Worm (Caenorhabditis elegans) whole organism, late embryonic: ENCODE results near the gene Y54F10BM.22.
"Not testable (repeated sequence)": the region's sequence is repeated elsewhere in the genome, so short reads cannot be mapped to it uniquely, and the experiment has no call there.

ENCODE experiments used
- T23F11.4 ChIP-seq: fragments of 200-800 bp; sonication (Bioruptor generic); optimal IDR thresholded peaks from 2 replicates; lab custom pipeline; 2018; ENCODE audit warnings: mild to moderate bottlenecking, missing genetic modification characterization, missing compliant biosample characterization
- ahr-1 ChIP-seq: sonication (generic microtip); optimal IDR thresholded peaks from 2 replicates; lab custom pipeline; 2016; ENCODE audit warnings: missing genetic modification characterization, missing compliant biosample characterization
- ceh-18 ChIP-seq: sonication (generic microtip); optimal IDR thresholded peaks from 2 replicates; lab custom pipeline; 2016; ENCODE audit warnings: missing genetic modification characterization, missing compliant biosample characterization
- ceh-22 ChIP-seq: sonication (generic microtip); optimal IDR thresholded peaks from 2 replicates; lab custom pipeline; 2017; ENCODE audit warnings: missing biosample characterization, missing genetic modification characterization
- ceh-24 ChIP-seq: sonication (generic microtip); optimal IDR thresholded peaks from 2 replicates; lab custom pipeline; 2016; ENCODE audit warnings: mild to moderate bottlenecking, missing genetic modification characterization, missing compliant biosample characterization
- ceh-30 ChIP-seq: fragments of 150-350 bp; optimal IDR thresholded peaks from 2 replicates; lab custom pipeline; 2014; ENCODE audit warnings: missing biosample characterization, missing genetic modification characterization
- ceh-34 ChIP-seq: sonication (generic microtip); optimal IDR thresholded peaks from 2 replicates; lab custom pipeline; 2016; ENCODE audit warnings: mild to moderate bottlenecking, missing genetic modification characterization, missing compliant biosample characterization
- ceh-6 ChIP-seq: fragments of 200-800 bp; sonication (Bioruptor generic); optimal IDR thresholded peaks from 2 replicates; lab custom pipeline; 2018; ENCODE audit warnings: mild to moderate bottlenecking, missing genetic modification characterization, missing compliant biosample characterization
- dmd-4 ChIP-seq: sonication (generic microtip); optimal IDR thresholded peaks from 2 replicates; lab custom pipeline; 2016; ENCODE audit warnings: borderline replicate concordance, missing genetic modification characterization, missing compliant biosample characterization
- elt-2 ChIP-seq: sonication (generic microtip); optimal IDR thresholded peaks from 2 replicates; lab custom pipeline; 2016; ENCODE audit warnings: missing genetic modification reagents, missing genetic modification characterization, missing compliant biosample characterization
- elt-4 ChIP-seq: sonication (generic microtip); optimal IDR thresholded peaks from 2 replicates; lab custom pipeline; 2016; ENCODE audit warnings: missing genetic modification characterization, missing compliant biosample characterization
- ets-4 ChIP-seq: sonication (generic microtip); optimal IDR thresholded peaks from 2 replicates; lab custom pipeline; 2016; ENCODE audit warnings: missing genetic modification characterization, missing compliant biosample characterization
- eyg-1 ChIP-seq: sonication (generic microtip); optimal IDR thresholded peaks from 2 replicates; lab custom pipeline; 2016; ENCODE audit warnings: missing genotype, missing genetic modification characterization, missing compliant biosample characterization
- fax-1 ChIP-seq: sonication (generic microtip); optimal IDR thresholded peaks from 2 replicates; lab custom pipeline; 2016; ENCODE audit warnings: missing genotype, missing genetic modification characterization, missing compliant biosample characterization
- gmeb-2 ChIP-seq: sonication (generic microtip); optimal IDR thresholded peaks from 2 replicates; lab custom pipeline; 2016; ENCODE audit warnings: missing genetic modification characterization, inconsistent platforms, missing compliant biosample characterization
- hlh-13 ChIP-seq: fragments of 200-800 bp; sonication (Bioruptor generic); optimal IDR thresholded peaks from 2 replicates; lab custom pipeline; 2018; ENCODE audit warnings: mild to moderate bottlenecking, missing genetic modification characterization, missing compliant biosample characterization
- hlh-15 ChIP-seq: sonication (generic microtip); optimal IDR thresholded peaks from 2 replicates; lab custom pipeline; 2016; ENCODE audit warnings: missing genetic modification characterization, missing compliant biosample characterization
- lim-6 ChIP-seq: sonication (generic microtip); optimal IDR thresholded peaks from 2 replicates; lab custom pipeline; 2016; ENCODE audit warnings: missing genetic modification characterization, missing compliant biosample characterization
- lin-11 ChIP-seq: fragments of 200-800 bp; sonication (Bioruptor generic); optimal IDR thresholded peaks from 2 replicates; lab custom pipeline; 2018; ENCODE audit warnings: mild to moderate bottlenecking, missing genetic modification characterization, missing compliant biosample characterization
- mec-3 ChIP-seq: sonication (generic microtip); optimal IDR thresholded peaks from 2 replicates; lab custom pipeline; 2016; ENCODE audit warnings: borderline replicate concordance, missing genetic modification characterization, missing compliant biosample characterization
- nfya-1 ChIP-seq: sonication (generic microtip); optimal IDR thresholded peaks from 2 replicates; lab custom pipeline; 2017; ENCODE audit warnings: missing genetic modification characterization, mild to moderate bottlenecking, missing compliant biosample characterization, antibody characterized with exemption, moderate library complexity
- odd-2 ChIP-seq: sonication (generic microtip); optimal IDR thresholded peaks from 2 replicates; lab custom pipeline; 2017; ENCODE audit warnings: antibody characterized with exemption, mild to moderate bottlenecking, missing genetic modification characterization, missing compliant biosample characterization
- pag-3 ChIP-seq: sonication (generic microtip); optimal IDR thresholded peaks from 2 replicates; lab custom pipeline; 2016; ENCODE audit warnings: missing compliant biosample characterization, missing genetic modification characterization, borderline replicate concordance
- pat-9 ChIP-seq: fragments of 200-800 bp; sonication (Bioruptor generic); optimal IDR thresholded peaks from 2 replicates; lab custom pipeline; 2018; ENCODE audit warnings: mild to moderate bottlenecking, missing genetic modification characterization, moderate library complexity, missing compliant biosample characterization
- pha-4 ChIP-seq: fragments of 150-350 bp; optimal IDR thresholded peaks from 2 replicates; lab custom pipeline; 2018; ENCODE audit warnings: missing biosample characterization, missing genetic modification reagents, missing genetic modification characterization
- pqm-1 ChIP-seq: sonication (generic microtip); optimal IDR thresholded peaks from 2 replicates; lab custom pipeline; 2016; ENCODE audit warnings: missing genetic modification characterization, missing compliant biosample characterization
- pros-1 ChIP-seq: fragments of 150-350 bp; optimal IDR thresholded peaks from 2 replicates; lab custom pipeline; 2014; ENCODE audit warnings: missing biosample characterization, missing genetic modification reagents, missing genetic modification characterization
- rnt-1 ChIP-seq: sonication (generic microtip); optimal IDR thresholded peaks from 2 replicates; lab custom pipeline; 2016; ENCODE audit warnings: missing genetic modification characterization, missing compliant biosample characterization
- sox-2 ChIP-seq: fragments of 200-800 bp; sonication (Bioruptor generic); IDR thresholded peaks from 2 replicates; pipeline ENCODE4 v1.3.6; 2022; ENCODE audit warnings: missing genetic modification reagents, missing genetic modification characterization, missing compliant biosample characterization
- unc-3 ChIP-seq, 2 experiments: fragments of 200-800 bp in 1 of 2; sonication (Bioruptor generic) in 1 of 2; sonication (generic microtip) in 1 of 2; conservative IDR thresholded peaks in 1 of 2; optimal IDR thresholded peaks in 1 of 2; 2 replicates each; pipeline versions ENCODE4 v1.3.6 to Lab custom; 2016 to 2022; ENCODE audit warnings: missing compliant biosample characterization in 2 of 2, missing genetic modification characterization in 2 of 2, missing genetic modification reagents in 1 of 2
- unc-86 ChIP-seq: sonication (generic microtip); optimal IDR thresholded peaks from 2 replicates; lab custom pipeline; 2016; ENCODE audit warnings: missing genetic modification characterization, missing compliant biosample characterization
- ztf-16 ChIP-seq: sonication (generic microtip); optimal IDR thresholded peaks from 2 replicates; lab custom pipeline; 2017; ENCODE audit warnings: missing genetic modification characterization, missing compliant biosample characterization

Gene Y54F10BM.22

DNA sequence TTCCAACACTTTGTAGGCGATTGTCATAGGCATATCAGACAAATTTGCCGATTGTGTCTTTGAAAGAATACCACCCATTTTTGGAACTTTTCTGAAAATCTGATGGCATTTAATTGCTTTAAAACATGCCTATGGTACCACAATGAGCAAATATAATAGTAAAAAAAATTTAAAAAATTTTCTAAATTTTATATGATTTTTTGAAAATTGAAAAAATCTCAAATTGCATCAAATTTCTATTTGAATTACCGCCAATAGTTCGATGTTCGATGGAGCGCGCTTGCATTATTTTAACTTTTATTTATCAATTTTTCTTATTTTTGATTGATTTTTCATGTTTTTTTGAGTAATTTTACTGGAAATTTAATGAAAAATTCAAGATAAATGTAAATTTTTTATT, 19.3 kb upstream of the Y54F10BM.22 start, which contains the start of gene fbxa-42:
Gene fbxa-42 (minus strand): TSS at position 101 of the 400 bp plus-strand sequence.
- not testable (repeated sequence) for TF ChIP-seq odd-2; gmeb-2 (tag; lab: Kevin White, UChicago); pqm-1

ce11 chrIII:2262942-2263341, 17.8 kb upstream of the Y54F10BM.22 start, which contains the start of gene Y54F10BM.6:
TSS of gene Y54F10BM.6 (plus strand) at chrIII:2263242.
- TF ChIP-seq gmeb-2 (tag; lab: Kevin White, UChicago) (no peak), pha-4 (no peak), dmd-4 (tag; lab: Kevin White, UChicago) (no peak), ceh-22 (no peak), pag-3 (tag; lab: Kevin White, UChicago) (no peak), lin-11 (tag; lab: Kevin White, UChicago) (no peak), sox-2 (GFP tag; lab: Robert Waterston, UW) (no peak), rnt-1 (tag; lab: Kevin White, UChicago) (no peak), ceh-6 (no peak), ceh-30 (tag; lab: Kevin White, UChicago) (no peak), T23F11.4 (no peak), nfya-1 (tag; lab: Kevin White, UChicago) (no peak)

- TF ChIP-seq ztf-16 (tag; lab: Kevin White, UChicago) (no peak), pat-9 (tag; lab: Kevin White, UChicago) (no peak), T23F11.4 (no peak), elt-2 (peak; percentile 79)
Measured at ce11 chrIII:2265986-2266701, 14.6 kb upstream of the Y54F10BM.22 start, which contains the start of gene fbxa-9. TSS of gene fbxa-9 (plus strand) at chrIII:2266651.

DNA sequence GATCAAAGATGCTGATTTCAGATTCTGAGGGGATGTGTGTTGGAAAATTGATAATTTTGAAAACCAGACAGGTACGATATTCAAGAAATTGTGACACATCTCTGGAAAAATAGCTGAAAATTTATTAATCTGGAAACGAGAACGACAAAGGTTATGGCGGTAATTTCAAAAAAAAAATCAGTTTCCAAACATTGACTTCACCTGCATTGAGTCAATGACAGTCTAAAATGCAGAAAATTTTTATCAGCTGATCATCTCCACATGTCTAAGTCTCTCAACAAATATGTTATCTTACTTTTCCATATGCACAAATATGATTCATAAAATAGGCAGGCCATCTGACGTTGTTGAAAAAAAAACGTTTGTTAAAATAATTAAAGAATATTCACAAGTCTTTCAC, 8.6 kb upstream of the Y54F10BM.22 start, which contains the start of gene fbxa-48:
Gene fbxa-48 (minus strand): TSS at position 101 of the 400 bp plus-strand sequence.
- TF ChIP-seq mec-3 (tag; lab: Kevin White, UChicago) (no peak), ahr-1 (tag; lab: Kevin White, UChicago) (no peak), eyg-1 (tag; lab: Kevin White, UChicago) (no peak), hlh-15 (tag; lab: Kevin White, UChicago) (no peak), hlh-13 (GFP tag; lab: Kevin White, UChicago) (no peak), ceh-22 (no peak), lim-6 (tag; lab: Kevin White, UChicago) (no peak), ceh-34 (tag; lab: Kevin White, UChicago) (no peak), elt-4 (tag; lab: Kevin White, UChicago) (no peak), unc-3 (GFP tag; conservative IDR thresholded peaks at IDR 0.05; lab: Robert Waterston, UW) (no peak), unc-3 (tag; optimal IDR thresholded peaks at IDR 0.05; lab: Kevin White, UChicago) (no peak), ceh-6 (no peak), ceh-24 (tag; lab: Kevin White, UChicago) (no peak), pros-1 (tag; lab: Kevin White, UChicago) (no peak), unc-86 (tag; lab: Kevin White, UChicago) (no peak), fax-1 (tag; lab: Kevin White, UChicago) (no peak), dmd-4 (tag; lab: Kevin White, UChicago) (no peak), pag-3 (tag; lab: Kevin White, UChicago) (no peak), ets-4 (tag; lab: Kevin White, UChicago) (no peak)

- no peak for TF ChIP-seq ceh-18 (tag; lab: Kevin White, UChicago)
Measured at ce11 chrIII:2272732-2273131, 8.0 kb upstream of the Y54F10BM.22 start, which contains the start of gene fbxa-39. TSS of gene fbxa-39 (plus strand) at chrIII:2273032.
